Fruit fly (Drosophila melanogaster) whole organism, embryonic: ENCODE results near the gene Vm34Ca.

ENCODE experiments used
- Atf-2 ChIP-seq: fragments of 200-800 bp; sonication (Bioruptor generic); optimal IDR thresholded peaks from 2 replicates; lab custom pipeline; 2016; ENCODE audit warnings: missing biosample characterization, missing genetic modification characterization
- B-H2 ChIP-seq: fragments of 200-800 bp; sonication (Bioruptor generic); optimal IDR thresholded peaks from 2 replicates; lab custom pipeline; 2018; ENCODE audit warnings: missing biosample characterization, mild to moderate bottlenecking, missing genetic modification characterization
- CG10979 ChIP-seq: fragments of 200-800 bp; sonication (Bioruptor generic); optimal IDR thresholded peaks from 2 replicates; lab custom pipeline; 2018; ENCODE audit warnings: missing biosample characterization, mild to moderate bottlenecking, missing genetic modification characterization, moderate library complexity
- CG11247 ChIP-seq: fragments of 200-800 bp; sonication (Bioruptor generic); IDR thresholded peaks from 2 replicates; pipeline ENCODE4 v1.3.6; 2022; ENCODE audit warnings: missing biosample characterization, missing genetic modification characterization
- CG11456 ChIP-seq: fragments of 200-800 bp; sonication (Bioruptor generic); IDR thresholded peaks from 3 replicates; pipeline ENCODE4 v1.3.6; 2022; ENCODE audit warnings: missing biosample characterization, missing genetic modification characterization
- CG12071 ChIP-seq: fragments of 200-800 bp; sonication (Bioruptor generic); optimal IDR thresholded peaks from 3 replicates; lab custom pipeline; 2018; ENCODE audit warnings: missing biosample characterization, mild to moderate bottlenecking, missing genetic modification characterization
- CG14050 ChIP-seq: fragments of 200-800 bp; sonication (Bioruptor generic); IDR thresholded peaks from 3 replicates; pipeline ENCODE4 v1.3.6; 2022; ENCODE audit warnings: missing biosample characterization, missing genetic modification characterization
- CG14667 ChIP-seq: fragments of 200-800 bp; sonication (Bioruptor generic); IDR thresholded peaks from 2 replicates; pipeline ENCODE4 v1.3.6; 2022; ENCODE audit warnings: missing biosample characterization, missing genetic modification characterization
- CG15073 ChIP-seq: fragments of 200-800 bp; sonication (Bioruptor generic); optimal IDR thresholded peaks from 2 replicates; lab custom pipeline; 2016; ENCODE audit warnings: missing biosample characterization, missing genetic modification characterization
- CG16779 ChIP-seq: fragments of 200-800 bp; sonication (Bioruptor generic); IDR thresholded peaks from 2 replicates; pipeline ENCODE4 v1.3.6; 2022; ENCODE audit warnings: missing biosample characterization, missing genetic modification characterization
- CG32772 ChIP-seq: fragments of 200-800 bp; sonication (Bioruptor generic); IDR thresholded peaks from 2 replicates; pipeline ENCODE4 v1.3.6; 2022; ENCODE audit warnings: missing biosample characterization, missing genetic modification characterization
- CG3281 ChIP-seq: fragments of 200-800 bp; sonication (Bioruptor generic); optimal IDR thresholded peaks from 3 replicates; lab custom pipeline; 2017; ENCODE audit warnings: missing biosample characterization, mild to moderate bottlenecking, missing genetic modification characterization
- CG4820 ChIP-seq: fragments of 200-800 bp; sonication (Bioruptor generic); optimal IDR thresholded peaks from 3 replicates; lab custom pipeline; 2016; ENCODE audit warnings: missing biosample characterization, missing genetic modification characterization
- CG6683 ChIP-seq: fragments of 200-800 bp; sonication (Bioruptor generic); optimal IDR thresholded peaks from 2 replicates; lab custom pipeline; 2017; ENCODE audit warnings: missing biosample characterization, mild to moderate bottlenecking, missing genetic modification characterization, missing genetic modification reagents
- CG7928 ChIP-seq: fragments of 200-800 bp; sonication (Bioruptor generic); optimal IDR thresholded peaks from 2 replicates; lab custom pipeline; 2017; ENCODE audit warnings: missing biosample characterization, mild to moderate bottlenecking, missing genetic modification characterization
- CG7963 ChIP-seq: fragments of 200-800 bp; sonication (Bioruptor generic); IDR thresholded peaks from 3 replicates; pipeline ENCODE4 v1.3.6; 2022; ENCODE audit warnings: missing biosample characterization, missing genetic modification characterization; ENCODE audit not compliant: partially characterized antibody
- CG9437 ChIP-seq: fragments of 200-800 bp; sonication (Bioruptor generic); optimal IDR thresholded peaks from 2 replicates; lab custom pipeline; 2018; ENCODE audit warnings: missing biosample characterization, mild to moderate bottlenecking, missing genetic modification characterization
- CG9609 ChIP-seq: fragments of 200-800 bp; sonication (Bioruptor generic); optimal IDR thresholded peaks from 3 replicates; lab custom pipeline; 2016; ENCODE audit warnings: missing biosample characterization, missing genetic modification characterization
- CG9727 ChIP-seq: fragments of 200-800 bp; sonication (Bioruptor generic); optimal IDR thresholded peaks from 3 replicates; lab custom pipeline; 2017; ENCODE audit warnings: missing biosample characterization, mild to moderate bottlenecking, missing genetic modification characterization
- Dad ChIP-seq: fragments of 200-800 bp; sonication (Bioruptor generic); optimal IDR thresholded peaks from 3 replicates; lab custom pipeline; 2016; ENCODE audit warnings: missing biosample characterization, missing genetic modification characterization
- Ets97D ChIP-seq: fragments of 200-800 bp; sonication (Bioruptor generic); optimal IDR thresholded peaks from 3 replicates; lab custom pipeline; 2016; ENCODE audit warnings: missing biosample characterization, missing genetic modification characterization
- H15 ChIP-seq: fragments of 200-800 bp; sonication (Bioruptor generic); IDR thresholded peaks from 3 replicates; pipeline ENCODE4 v1.3.6; 2022; ENCODE audit warnings: missing biosample characterization, missing genetic modification characterization
- H2.0 ChIP-seq: fragments of 200-800 bp; sonication (Bioruptor generic); IDR thresholded peaks from 2 replicates; pipeline ENCODE4 v1.3.6; 2022; ENCODE audit warnings: missing biosample characterization, missing genetic modification characterization
- Hr51 ChIP-seq, 2 experiments: fragments of 200-800 bp; sonication (Bioruptor generic); optimal IDR thresholded peaks; 2 replicates in 1 of 2; 3 replicates in 1 of 2; lab custom pipeline; 2016 to 2018; ENCODE audit warnings: missing biosample characterization in 2 of 2, missing genetic modification characterization in 2 of 2, mild to moderate bottlenecking in 1 of 2, moderate library complexity in 1 of 2
- MTF-1 ChIP-seq: fragments of 200-800 bp; sonication (Bioruptor generic); optimal IDR thresholded peaks from 2 replicates; lab custom pipeline; 2018; ENCODE audit warnings: missing biosample characterization, mild to moderate bottlenecking, missing genetic modification characterization, borderline replicate concordance
- Side ChIP-seq: fragments of 200-800 bp; sonication (Bioruptor generic); optimal IDR thresholded peaks from 2 replicates; lab custom pipeline; 2016; ENCODE audit warnings: missing biosample characterization, missing genetic modification characterization
- Spps ChIP-seq: fragments of 200-800 bp; sonication (Bioruptor generic); optimal IDR thresholded peaks from 2 replicates; lab custom pipeline; 2018; ENCODE audit warnings: missing biosample characterization, mild to moderate bottlenecking, missing genetic modification characterization
- Sry-δ ChIP-seq: fragments of 200-800 bp; sonication (Bioruptor generic); optimal IDR thresholded peaks from 2 replicates; lab custom pipeline; 2016; ENCODE audit warnings: missing biosample characterization, missing genetic modification characterization
- Taf1 ChIP-seq: fragments of 200-800 bp; sonication (Bioruptor generic); IDR thresholded peaks from 2 replicates; pipeline ENCODE4 v1.3.6; 2022; ENCODE audit warnings: missing biosample characterization, missing genetic modification characterization
- Trl ChIP-seq, 3 experiments: fragments of >200 bp in 2 of 3; fragments of 200-800 bp in 1 of 3; sonication (Bioruptor generic) in 1 of 3; optimal IDR thresholded peaks; 2 replicates in 1 of 3; 3 replicates in 2 of 3; lab custom pipeline; 2016 to 2017; ENCODE audit warnings: missing biosample characterization in 1 of 3, missing genetic modification characterization in 1 of 3
- aop ChIP-seq: fragments of 200-800 bp; sonication (Bioruptor generic); IDR thresholded peaks from 2 replicates; pipeline ENCODE4 v1.3.6; 2022; ENCODE audit warnings: missing biosample characterization, missing genetic modification characterization
- ase ChIP-seq: fragments of 200-800 bp; sonication (Bioruptor generic); IDR thresholded peaks from 3 replicates; pipeline ENCODE4 v1.3.6; 2022; ENCODE audit warnings: missing biosample characterization, missing genetic modification characterization
- bab2 ChIP-seq: fragments of 200-800 bp; sonication (Bioruptor generic); optimal IDR thresholded peaks from 2 replicates; lab custom pipeline; 2016; ENCODE audit warnings: missing biosample characterization, missing genetic modification characterization
- bcd ChIP-seq: fragments of 200-800 bp; sonication (Bioruptor generic); optimal IDR thresholded peaks from 2 replicates; lab custom pipeline; 2017; ENCODE audit warnings: missing biosample characterization, mild to moderate bottlenecking, missing genetic modification characterization
- cg ChIP-seq: fragments of 200-800 bp; sonication (Bioruptor generic); optimal IDR thresholded peaks from 3 replicates; lab custom pipeline; 2019; ENCODE audit warnings: missing biosample characterization, mild to moderate bottlenecking, missing genetic modification characterization, moderate library complexity
- crol ChIP-seq: fragments of 200-800 bp; sonication (Bioruptor generic); IDR thresholded peaks from 2 replicates; pipeline ENCODE4 v1.3.6; 2022; ENCODE audit warnings: missing biosample characterization, missing genetic modification characterization
- cwo ChIP-seq: fragments of 200-800 bp; sonication (Bioruptor generic); optimal IDR thresholded peaks from 3 replicates; lab custom pipeline; 2017; ENCODE audit warnings: missing biosample characterization, missing genetic modification characterization, mild to moderate bottlenecking, moderate library complexity, missing genetic modification reagents
- danr ChIP-seq: fragments of 200-800 bp; sonication (Bioruptor generic); IDR thresholded peaks from 2 replicates; pipeline ENCODE4 v1.3.6; 2022; ENCODE audit warnings: missing biosample characterization, missing genetic modification characterization
- h ChIP-seq: fragments of >200 bp; optimal IDR thresholded peaks from 2 replicates; lab custom pipeline; 2017
- inv ChIP-seq: fragments of 200-800 bp; sonication (Bioruptor generic); IDR thresholded peaks from 2 replicates; pipeline ENCODE4 v1.3.6; 2022; ENCODE audit warnings: missing biosample characterization, missing genetic modification characterization; ENCODE audit not compliant: partially characterized antibody
- lov ChIP-seq, 2 experiments: fragments of 200-800 bp in 1 of 2; fragments of >200 bp in 1 of 2; sonication (Bioruptor generic) in 1 of 2; IDR thresholded peaks in 1 of 2; optimal IDR thresholded peaks in 1 of 2; 2 replicates in 1 of 2; 3 replicates in 1 of 2; pipeline versions ENCODE4 v1.3.6 to Lab custom; 2017 to 2022; ENCODE audit warnings: missing biosample characterization in 1 of 2, missing genetic modification characterization in 1 of 2
- maf-S ChIP-seq: fragments of 200-800 bp; sonication (Bioruptor generic); optimal IDR thresholded peaks from 2 replicates; lab custom pipeline; 2016; ENCODE audit warnings: missing biosample characterization, missing genetic modification characterization
- mld ChIP-seq: fragments of 200-800 bp; sonication (Bioruptor generic); IDR thresholded peaks from 3 replicates; pipeline ENCODE4 v1.3.6; 2022; ENCODE audit warnings: missing biosample characterization, missing genetic modification characterization; ENCODE audit not compliant: partially characterized antibody
- nmo ChIP-seq: fragments of 200-800 bp; sonication (Bioruptor generic); optimal IDR thresholded peaks from 2 replicates; lab custom pipeline; 2018; ENCODE audit warnings: missing biosample characterization, mild to moderate bottlenecking, missing genetic modification characterization, moderate library complexity
- otp ChIP-seq: fragments of 200-800 bp; sonication (Bioruptor generic); IDR thresholded peaks from 3 replicates; pipeline ENCODE4, ENCODE4 v1.3.6; 2022; ENCODE audit warnings: missing biosample characterization, missing genetic modification characterization
- salm ChIP-seq: fragments of 200-800 bp; sonication (Bioruptor generic); optimal IDR thresholded peaks from 2 replicates; lab custom pipeline; 2018; ENCODE audit warnings: missing biosample characterization, mild to moderate bottlenecking, missing genetic modification characterization
- seq ChIP-seq: fragments of 200-800 bp; sonication (Bioruptor generic); IDR thresholded peaks from 2 replicates; pipeline ENCODE4 v1.3.6; 2022; ENCODE audit warnings: missing biosample characterization, missing genetic modification characterization
- sim ChIP-seq: fragments of 200-800 bp; sonication (Bioruptor generic); IDR thresholded peaks from 2 replicates; pipeline ENCODE4 v1.3.6; 2022; ENCODE audit warnings: missing biosample characterization, missing genetic modification characterization
- zen2 ChIP-seq: fragments of 200-800 bp; sonication (Bioruptor generic); IDR thresholded peaks from 3 replicates; pipeline ENCODE4 v1.3.6; 2022; ENCODE audit warnings: missing biosample characterization, missing genetic modification characterization; ENCODE audit not compliant: partially characterized antibody
- zfh2 ChIP-seq: fragments of 200-800 bp; sonication (Bioruptor generic); optimal IDR thresholded peaks from 2 replicates; lab custom pipeline; 2016; ENCODE audit warnings: missing biosample characterization, missing genetic modification characterization

Gene Vm34Ca

DNA sequence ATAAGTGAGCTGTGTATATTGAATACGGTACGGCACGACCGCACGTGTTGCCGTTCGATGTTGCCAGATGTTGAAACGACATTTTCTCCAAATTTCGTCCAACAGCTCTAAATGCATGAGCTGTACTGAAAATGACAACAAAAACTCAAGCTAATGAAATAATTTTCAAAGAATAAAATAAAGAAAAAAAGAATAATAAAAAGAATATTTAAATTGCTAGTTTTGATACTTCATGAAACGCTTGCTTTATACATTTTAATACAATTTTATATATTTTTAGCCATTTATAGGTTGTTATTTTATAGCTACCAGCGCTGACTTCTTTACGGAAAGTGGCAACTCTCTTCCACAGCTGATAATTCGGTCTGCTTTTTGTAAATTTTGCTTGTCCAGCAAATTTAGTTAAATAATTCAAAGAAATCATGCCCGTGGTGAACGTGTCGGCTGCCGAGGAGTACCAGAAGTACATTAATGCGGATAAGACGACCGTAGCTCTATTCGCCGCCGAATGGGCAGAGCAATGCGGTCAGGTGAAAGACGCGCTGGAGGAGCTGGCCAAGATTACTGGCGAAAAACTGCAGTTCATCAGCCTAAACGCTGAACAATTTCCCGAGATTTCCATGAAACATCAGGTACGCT is 45.2 kb downstream of the Vm34Ca start, which contains the start of the genes Nnp-1 and Grx3 (continued):
- TF ChIP-seq zfh2 (GFP tag; lab: Kevin White, UChicago) (no peak), salm (tag; lab: Kevin White, UChicago) (no peak), CG7963 (GFP tag; lab: Robert Waterston, UW) (no peak), lov (optimal IDR thresholded peaks at IDR 0.05; lab: Kevin White, UChicago) (no peak), lov (GFP tag; IDR thresholded peaks at IDR 0.05; lab: Robert Waterston, UW) (no peak), CG4820 (GFP tag; lab: Kevin White, UChicago) (peak; percentile 45), cg (GFP tag; lab: Kevin White, UChicago) (no peak), CG7928 (GFP tag; lab: Kevin White, UChicago) (peak; percentile 44), seq (GFP tag; lab: Robert Waterston, UW) (no peak), CG9609 (GFP tag; lab: Kevin White, UChicago) (no peak), nmo (GFP tag; lab: Kevin White, UChicago) (peak; percentile 82), CG9437 (peak; percentile 60), CG15073 (GFP tag; lab: Kevin White, UChicago) (no peak), Atf-2 (GFP tag; lab: Kevin White, UChicago) (no peak), H2.0 (GFP tag; lab: Robert Waterston, UW) (0 out of 2 replicates have a peak, but pooled peaks have one; percentile 16), CG11456 (GFP tag; lab: Robert Waterston, UW) (no peak), CG10979 (peak; percentile 43), Spps (tag; lab: Kevin White, UChicago) (no peak), H15 (GFP tag; lab: Robert Waterston, UW) (no peak), CG3281 (GFP tag; lab: Kevin White, UChicago) (no peak), bab2 (GFP tag; lab: Kevin White, UChicago) (no peak), otp (GFP tag; lab: Robert Waterston, UW) (no peak), Sry-δ (no peak), Trl (optimal IDR thresholded peaks at IDR 0.05; lab: Kevin White, UChicago) (no peak), Trl (GFP tag; optimal IDR thresholded peaks at IDR 0.05; lab: Kevin White, UChicago) (no peak), cwo (GFP tag; lab: Kevin White, UChicago) (peak; percentile 98), h (lab: Kevin White, UChicago) (no peak), Dad (GFP tag; lab: Kevin White, UChicago) (no peak), maf-S (no peak), CG12071 (GFP tag; lab: Kevin White, UChicago) (no peak), CG14667 (no peak), CG6683 (GFP tag; lab: Kevin White, UChicago) (no peak), crol (no peak), bcd (GFP tag; lab: Kevin White, UChicago) (peak; percentile 45), aop (GFP tag; lab: Robert Waterston, UW) (no peak), CG9727 (GFP tag; lab: Kevin White, UChicago) (no peak), B-H2 (peak; percentile 73), sim (no peak), mld (GFP tag; lab: Robert Waterston, UW) (no peak), danr (GFP tag; lab: Robert Waterston, UW) (no peak), MTF-1 (no peak), Taf1 (GFP tag; lab: Robert Waterston, UW) (no peak), CG16779 (GFP tag; lab: Robert Waterston, UW) (no peak), CG32772 (GFP tag; lab: Robert Waterston, UW) (peak; percentile 39), Hr51 (GFP tag; optimal IDR thresholded peaks at IDR 0.05; lab: Kevin White, UChicago) (no peak), CG11247 (GFP tag; lab: Robert Waterston, UW) (no peak), ase (GFP tag; lab: Robert Waterston, UW) (no peak), Side (GFP tag; lab: Kevin White, UChicago) (no peak), zen2 (no peak), CG14050 (GFP tag; lab: Robert Waterston, UW) (no peak), Ets97D (GFP tag; lab: Kevin White, UChicago) (peak; percentile 18), inv (GFP tag; lab: Robert Waterston, UW) (no peak)
